Fruit fly (Drosophila melanogaster): ENCODE results near the gene CG42331.

CG42331 gene

DNA sequence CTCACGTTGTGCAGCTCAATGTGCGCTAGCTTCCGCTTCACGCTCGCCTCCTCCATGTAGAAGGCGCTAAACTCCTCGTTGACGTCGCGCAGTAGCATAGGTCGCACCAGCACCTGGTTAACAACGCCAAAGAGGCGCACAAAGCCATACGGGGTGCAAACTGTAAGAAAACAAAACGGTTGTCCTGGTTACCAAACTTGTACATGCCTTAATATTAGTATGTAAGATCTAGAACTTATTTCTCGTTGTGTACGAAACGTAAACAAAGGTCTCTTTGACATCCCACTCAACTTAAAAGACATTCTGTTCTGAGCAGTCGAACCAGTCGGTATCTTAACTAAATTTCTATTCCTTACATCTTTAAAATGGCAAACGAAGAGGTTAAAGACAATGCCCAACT lies 35.3 kb downstream of the CG42331 start, which contains the start of gene CG6980:
Gene CG6980 (plus strand): TSS at position 301 of the 400 bp plus-strand sequence.
- TF ChIP-seq Hr38 (GFP tag; optimal IDR thresholded peaks at IDR 0.05) = no peak
- no peak for TF ChIP-seq achi (GFP tag; optimal IDR thresholded peaks at IDR 0.05)
- no peak for TF ChIP-seq Sox14 (GFP tag; optimal IDR thresholded peaks at IDR 0.05)
- no peak for TF ChIP-seq net (GFP tag; optimal IDR thresholded peaks at IDR 0.05)
- TF ChIP-seq CG31627 (GFP tag; optimal IDR thresholded peaks at IDR 0.05) = no peak
- TF ChIP-seq OdsH (GFP tag; optimal IDR thresholded peaks at IDR 0.05) = no peak
- TF ChIP-seq CG15336 (GFP tag; IDR thresholded peaks at IDR 0.05) = no peak
- no peak for TF ChIP-seq CG4318 (GFP tag; optimal IDR thresholded peaks at IDR 0.05)
- TF ChIP-seq CG10669 (GFP tag; optimal IDR thresholded peaks at IDR 0.05) = no peak
- TF ChIP-seq CG11902 (GFP tag; optimal IDR thresholded peaks at IDR 0.05) = no peak

DNA sequence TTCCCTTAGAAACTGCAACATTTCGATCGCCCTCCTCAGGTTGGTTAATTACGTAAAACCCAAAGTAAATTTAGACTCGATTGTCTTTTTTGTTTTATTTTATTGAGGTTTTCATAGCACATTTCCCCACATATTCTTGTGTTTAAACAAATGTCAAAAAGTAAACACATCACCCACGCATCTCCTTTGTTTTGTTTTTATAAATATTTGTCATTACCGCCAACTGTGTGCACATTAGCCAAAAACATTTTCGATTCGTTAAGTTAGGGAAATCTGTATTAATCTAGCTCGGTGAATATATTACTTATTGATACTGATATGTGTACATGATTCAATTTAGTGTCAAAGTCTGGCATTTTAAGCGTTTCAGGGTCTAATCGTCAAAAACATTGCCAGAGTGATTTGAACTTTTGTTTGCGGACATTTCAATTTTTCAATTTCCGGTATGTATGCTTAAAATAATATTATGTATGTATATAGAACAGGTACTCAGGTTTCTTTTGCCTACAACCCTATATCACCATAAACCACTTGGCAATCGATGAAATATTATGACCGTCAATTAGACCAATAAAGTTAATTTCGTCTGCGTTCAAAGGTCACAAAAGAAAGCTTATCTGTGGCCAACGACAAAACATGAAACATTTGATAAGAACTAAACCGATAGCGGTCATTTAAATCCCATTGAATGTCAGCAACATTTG lies 37.7 kb downstream of the CG42331 start:
- TF ChIP-seq CG11902 (GFP tag; optimal IDR thresholded peaks at IDR 0.05) (no peak), CG1621 (tag; optimal IDR thresholded peaks at IDR 0.05) (no peak), CG3919 (GFP tag; optimal IDR thresholded peaks at IDR 0.05) (no peak), salr (GFP tag; optimal IDR thresholded peaks at IDR 0.05) (no peak), Hr39 (GFP tag; optimal IDR thresholded peaks at IDR 0.05) (no peak), fkh (GFP tag; optimal IDR thresholded peaks at IDR 0.05) (peak; percentile 87), CG16779 (tag; optimal IDR thresholded peaks at IDR 0.05) (no peak), CG3032 (tag; optimal IDR thresholded peaks at IDR 0.05) (no peak), CG6792 (GFP tag; optimal IDR thresholded peaks at IDR 0.05) (no peak), Blimp-1 (GFP tag; optimal IDR thresholded peaks at IDR 0.05) (no peak), achi (GFP tag; optimal IDR thresholded peaks at IDR 0.05) (no peak), vri (GFP tag; optimal IDR thresholded peaks at IDR 0.05) (peak; percentile 65), CG15336 (GFP tag; IDR thresholded peaks at IDR 0.05) (no peak)

DNA sequence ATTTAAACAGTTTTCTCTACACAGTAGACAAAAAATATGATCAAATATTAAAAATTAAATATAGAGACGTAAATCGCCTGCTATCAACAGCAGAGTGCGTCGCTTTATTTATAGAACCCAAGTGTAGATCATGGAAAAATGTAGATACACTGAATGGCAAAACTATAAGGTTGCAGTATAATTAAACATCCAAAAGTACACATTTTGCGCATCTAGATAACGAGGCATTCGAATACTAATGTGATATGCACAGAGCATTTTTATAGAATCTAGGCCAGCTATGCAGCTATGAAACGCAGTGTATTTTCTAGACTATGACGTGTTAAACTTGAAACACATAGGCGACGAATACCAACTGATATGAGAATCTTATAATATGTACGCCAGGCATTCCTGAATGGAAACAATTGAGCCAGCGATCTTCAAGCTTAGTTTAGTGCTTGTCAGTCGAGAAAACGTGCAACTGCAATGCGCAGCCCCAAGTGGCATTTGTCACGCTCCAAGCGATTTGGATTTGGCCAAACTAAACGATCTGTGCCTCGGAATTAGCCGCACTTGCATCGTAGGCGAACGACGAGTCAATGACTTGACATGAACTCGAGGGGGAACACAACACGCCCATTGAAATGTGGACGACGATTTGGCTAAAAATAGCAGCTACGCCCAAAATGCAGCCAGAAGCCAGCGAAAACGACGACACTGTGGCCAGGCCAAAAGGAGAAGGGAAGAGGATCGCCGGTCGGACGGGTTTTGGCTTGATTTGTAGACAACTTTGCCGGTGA lies 39.1 kb downstream of the CG42331 start:
- TF ChIP-seq CG6163 (GFP tag; IDR thresholded peaks at IDR 0.05) = peak; percentile 96
- peak; percentile 92 for TF ChIP-seq Eip75B (GFP tag; optimal IDR thresholded peaks at IDR 0.05)
- no peak for TF ChIP-seq OdsH (GFP tag; optimal IDR thresholded peaks at IDR 0.05)
- TF ChIP-seq pdm3 (GFP tag; optimal IDR thresholded peaks at IDR 0.05) = peak; percentile 90
- TF ChIP-seq CG9139 (GFP tag; optimal IDR thresholded peaks at IDR 0.05) = no peak
- peak; percentile 87 for TF ChIP-seq vri (GFP tag; optimal IDR thresholded peaks at IDR 0.05)
- TF ChIP-seq Blimp-1 (GFP tag; optimal IDR thresholded peaks at IDR 0.05) = no peak
- peak; percentile 85 for TF ChIP-seq CG6276 (GFP tag; optimal IDR thresholded peaks at IDR 0.05)
- TF ChIP-seq CG11902 (GFP tag; optimal IDR thresholded peaks at IDR 0.05) = peak; percentile 53
- peak; percentile 87 for TF ChIP-seq lz (GFP tag; optimal IDR thresholded peaks at IDR 0.05)
- TF ChIP-seq cyc (GFP tag; optimal IDR thresholded peaks at IDR 0.05) = no peak
- TF ChIP-seq CG7368 (GFP tag; optimal IDR thresholded peaks at IDR 0.05) = peak; percentile 81
- peak; percentile 72 for TF ChIP-seq Ets21C (GFP tag; optimal IDR thresholded peaks at IDR 0.05)
- peak; percentile 92 for TF ChIP-seq CG10631 (GFP tag; optimal IDR thresholded peaks at IDR 0.05)
- peak; percentile 93 for TF ChIP-seq Hr4 (GFP tag; optimal IDR thresholded peaks at IDR 0.05)
- TF ChIP-seq CG8632 (GFP tag; optimal IDR thresholded peaks at IDR 0.05) = peak; percentile 74
- peak; percentile 67 for TF ChIP-seq Lpt (GFP tag; optimal IDR thresholded peaks at IDR 0.05)
- TF ChIP-seq CG1621 (tag; optimal IDR thresholded peaks at IDR 0.05) = peak; percentile 92
- TF ChIP-seq net (GFP tag; optimal IDR thresholded peaks at IDR 0.05) = peak; percentile 89
- TF ChIP-seq CG11762 (GFP tag; optimal IDR thresholded peaks at IDR 0.05; ENCODE audit: insufficient read depth) = peak; percentile 84
- peak; percentile 86 for TF ChIP-seq dsx (GFP tag; optimal IDR thresholded peaks at IDR 0.05; ENCODE audit: poor library complexity, severe bottlenecking)
- no peak for TF ChIP-seq CG4318 (GFP tag; optimal IDR thresholded peaks at IDR 0.05)
- TF ChIP-seq CG16779 (tag; optimal IDR thresholded peaks at IDR 0.05) = peak; percentile 87
- peak; percentile 82 for TF ChIP-seq CG34406 (GFP tag; optimal IDR thresholded peaks at IDR 0.05)
- peak; percentile 89 for TF ChIP-seq acj6 (GFP tag; optimal IDR thresholded peaks at IDR 0.05)
- TF ChIP-seq Sox15 (GFP tag; optimal IDR thresholded peaks at IDR 0.05) = peak; percentile 73
- peak; percentile 99 for TF ChIP-seq Ets96B (tag; optimal IDR thresholded peaks at IDR 0.05)
- no peak for TF ChIP-seq Met (GFP tag; optimal IDR thresholded peaks at IDR 0.05)
- TF ChIP-seq CG6854 (GFP tag; optimal IDR thresholded peaks at IDR 0.05) = no peak
- TF ChIP-seq dac (GFP tag; optimal IDR thresholded peaks at IDR 0.05) = peak; percentile 84
- TF ChIP-seq fd59A (GFP tag; optimal IDR thresholded peaks at IDR 0.05) = peak; percentile 80
- peak; percentile 97 for TF ChIP-seq Eip78C (GFP tag)
- TF ChIP-seq svp (GFP tag) = no peak
